Worm (Caenorhabditis elegans) whole organism, young adult: ENCODE measurements around the gene tsp-17.

Source experiments
- B0261.1 ChIP-seq: sonication (generic microtip); optimal IDR thresholded peaks from 2 replicates; lab custom pipeline; 2016; ENCODE audit warnings: mild to moderate bottlenecking, missing genetic modification characterization, moderate library complexity, missing compliant biosample characterization
- F52B5.7 ChIP-seq: sonication (generic microtip); optimal IDR thresholded peaks from 2 replicates; lab custom pipeline; 2016; ENCODE audit warnings: mild to moderate bottlenecking, missing genetic modification characterization, missing compliant biosample characterization
- F55B11.4 ChIP-seq: sonication (generic microtip); optimal IDR thresholded peaks from 2 replicates; lab custom pipeline; 2016; ENCODE audit warnings: missing compliant biosample characterization, missing genetic modification characterization, borderline replicate concordance; ENCODE audit not compliant: insufficient read depth
- ceh-91 ChIP-seq: fragments of 200-800 bp; sonication (Bioruptor generic); IDR thresholded peaks from 2 replicates; pipeline ENCODE4 v1.3.6; 2022; ENCODE audit warnings: missing genetic modification reagents, missing genetic modification characterization, missing compliant biosample characterization
- hlh-26 ChIP-seq: fragments of 200-800 bp; sonication (Bioruptor generic); conservative IDR thresholded peaks from 2 replicates; pipeline ENCODE4 v1.3.6; 2022; ENCODE audit warnings: missing genetic modification reagents, missing genetic modification characterization, missing compliant biosample characterization
- lin-26 ChIP-seq: fragments of 200-800 bp; sonication (Bioruptor generic); IDR thresholded peaks from 2 replicates; pipeline ENCODE4 v1.3.6; 2022; ENCODE audit warnings: missing genetic modification reagents, missing genetic modification characterization, missing compliant biosample characterization
- lin-35 ChIP-seq, 3 experiments: fragments of 150-350 bp in 2 of 3; sonication (generic microtip) in 1 of 3; optimal IDR thresholded peaks; 2 replicates each; lab custom pipeline; 2014 to 2018; ENCODE audit warnings: missing biosample characterization in 3 of 3, missing genetic modification characterization in 3 of 3, missing genetic modification reagents in 3 of 3
- lin-40 ChIP-seq: sonication (generic microtip); optimal IDR thresholded peaks from 2 replicates; lab custom pipeline; 2016; ENCODE audit warnings: missing genetic modification characterization, mild to moderate bottlenecking, missing compliant biosample characterization, missing genotype, missing genetic modification reagents
- lin-54 ChIP-seq: fragments of 200-800 bp; sonication (Bioruptor generic); optimal IDR thresholded peaks from 2 replicates; lab custom pipeline; 2018; ENCODE audit warnings: mild to moderate bottlenecking, missing genetic modification characterization, missing compliant biosample characterization
- rcor-1 ChIP-seq: fragments of 200-800 bp; sonication (Bioruptor generic); IDR thresholded peaks from 2 replicates; pipeline ENCODE4 v1.3.6; 2022; ENCODE audit warnings: missing genetic modification reagents, missing genetic modification characterization, missing compliant biosample characterization
- unc-130 ChIP-seq: sonication (generic microtip); optimal IDR thresholded peaks from 2 replicates; lab custom pipeline; 2016; ENCODE audit warnings: missing genetic modification reagents, missing genetic modification characterization, missing compliant biosample characterization

- TF ChIP-seq rcor-1 (GFP tag; lab: Robert Waterston, UW), result no peak
- no peak for TF ChIP-seq unc-130 (GFP tag; lab: Kevin White, UChicago)
- TF ChIP-seq lin-35 (GFP tag; optimal IDR thresholded peaks at IDR 0.05; lab: Kevin White, UChicago), result no peak
- no peak for TF ChIP-seq F52B5.7 (tag; lab: Kevin White, UChicago)
- no peak for TF ChIP-seq F55B11.4 (tag; lab: Kevin White, UChicago)
- TF ChIP-seq hlh-26, result no peak
- TF ChIP-seq ceh-91 (GFP tag; lab: Robert Waterston, UW), result no peak
- TF ChIP-seq B0261.1 (tag; lab: Kevin White, UChicago), result no peak
- no peak for TF ChIP-seq lin-40
- no peak for TF ChIP-seq lin-54 (GFP tag; lab: Kevin White, UChicago)
- TF ChIP-seq lin-26 (GFP tag; lab: Robert Waterston, UW), result no peak
Observed at ce11 chrX:3634782-3635181, 46.2 kb upstream of the tsp-17 start.
